Worm (Caenorhabditis elegans): ENCODE measurements around the gene Y46G5A.22.

The Y46G5A.22 gene

ce11 chrII:12795188-12795587 is 23.2 kb downstream of the Y46G5A.22 start (continued):
- TF ChIP-seq unc-62 (GFP tag; optimal IDR thresholded peaks at IDR 0.05 in 1 of 2) (no peak), unc-62 (tag; optimal IDR thresholded peaks at IDR 0.05) (no peak), tag-97 (GFP tag; IDR thresholded peaks at IDR 0.05) (no peak), ctbp-1 (GFP tag; IDR thresholded peaks at IDR 0.05) (no peak), lim-7 (GFP tag; IDR thresholded peaks at IDR 0.05) (peak; percentile 66), spr-1 (tag; optimal IDR thresholded peaks at IDR 0.05) (no peak), aha-1 (tag) (peak; percentile 87), saeg-2 (GFP tag; IDR thresholded peaks at IDR 0.05) (0 out of 2 replicates have a peak, but pooled peaks have one; percentile 31), unc-39 (tag; optimal IDR thresholded peaks at IDR 0.05) (no peak), fos-1 (tag; optimal IDR thresholded peaks at IDR 0.05) (no peak), nhr-102 (tag; optimal IDR thresholded peaks at IDR 0.05) (no peak), T26A8.4 (GFP tag; IDR thresholded peaks at IDR 0.05) (peak; percentile 71; the same call in 1 of the 2 replicates), set-16 (GFP tag; IDR thresholded peaks at IDR 0.05) (0 out of 2 replicates have a peak, but pooled peaks have one; percentile 11), php-3 (GFP tag; IDR thresholded peaks at IDR 0.05) (peak; percentile 56; the same call in 1 of the 2 replicates), attf-4 (tag; optimal IDR thresholded peaks at IDR 0.05) (no peak), F26F4.8 (GFP tag; conservative IDR thresholded peaks at IDR 0.05) (0 out of 2 replicates have a peak, but pooled peaks have one; percentile 23), mdl-1 (tag; optimal IDR thresholded peaks at IDR 0.05) (no peak), mxl-3 (GFP tag; optimal IDR thresholded peaks at IDR 0.05) (no peak), hlh-11 (tag; optimal IDR thresholded peaks at IDR 0.05) (no peak), rbr-2 (tag; optimal IDR thresholded peaks at IDR 0.05) (no peak), fkh-10 (GFP tag; optimal IDR thresholded peaks at IDR 0.05) (no peak), vab-7 (GFP tag; IDR thresholded peaks at IDR 0.05) (no peak), aly-2 (tag; optimal IDR thresholded peaks at IDR 0.05) (no peak), ztf-7 (tag; optimal IDR thresholded peaks at IDR 0.05) (no peak), lin-29 (GFP tag; IDR thresholded peaks at IDR 0.05) (0 out of 2 replicates have a peak, but pooled peaks have one; percentile 35), madf-5 (GFP tag; IDR thresholded peaks at IDR 0.05) (0 out of 4 replicates have a peak, but pooled peaks have one; percentile 20 to 60), mxl-2 (GFP tag; conservative IDR thresholded peaks at IDR 0.05) (no peak), hlh-30 (tag; optimal IDR thresholded peaks at IDR 0.05; ENCODE audit: insufficient read depth) (no peak), nhr-42 (GFP tag; IDR thresholded peaks at IDR 0.05) (no peak), lin-38 (GFP tag; IDR thresholded peaks at IDR 0.05) (peak; percentile 41), lsy-2 (tag; optimal IDR thresholded peaks at IDR 0.05) (no peak), hif-1 (tag; optimal IDR thresholded peaks at IDR 0.05) (no peak), lin-15B (tag; optimal IDR thresholded peaks at IDR 0.05) (no peak), snpc-1.2 (GFP tag; IDR thresholded peaks at IDR 0.05) (peak; percentile 55; the same call in 1 of the 2 replicates), dpl-1 (GFP tag; optimal IDR thresholded peaks at IDR 0.05) (no peak), lin-13 (GFP tag; optimal IDR thresholded peaks at IDR 0.05) (no peak), madf-9 (GFP tag; conservative IDR thresholded peaks at IDR 0.05) (no peak), lir-3 (tag; optimal IDR thresholded peaks at IDR 0.05) (no peak), zfp-2 (tag; optimal IDR thresholded peaks at IDR 0.05) (no peak), ceh-28 (tag; optimal IDR thresholded peaks at IDR 0.05) (no peak), pqm-1 (tag; optimal IDR thresholded peaks at IDR 0.05) (no peak), ceh-62 (tag; optimal IDR thresholded peaks at IDR 0.05) (no peak)

ce11 chrII:12790392-12790791 is 28.0 kb downstream of the Y46G5A.22 start:
- TF ChIP-seq mep-1 (tag; optimal IDR thresholded peaks at IDR 0.05) (no peak), ztf-11 (tag; optimal IDR thresholded peaks at IDR 0.05) (no peak), nhr-11 (tag; optimal IDR thresholded peaks at IDR 0.05) (no peak), php-3 (GFP tag; IDR thresholded peaks at IDR 0.05) (no peak), ctbp-1 (GFP tag; IDR thresholded peaks at IDR 0.05) (no peak), mdt-29 (GFP tag; IDR thresholded peaks at IDR 0.05) (no peak), zip-11 (GFP tag; IDR thresholded peaks at IDR 0.05) (no peak), madf-9 (GFP tag; conservative IDR thresholded peaks at IDR 0.05) (no peak), nhr-42 (GFP tag; IDR thresholded peaks at IDR 0.05) (no peak), vab-7 (GFP tag; IDR thresholded peaks at IDR 0.05) (no peak), dve-1 (tag; optimal IDR thresholded peaks at IDR 0.05; ENCODE audit: insufficient read depth) (no peak)

Measured in whole organism, L4 larva.